Worm (Caenorhabditis elegans): ENCODE results near the gene ttll-4.

- TF ChIP-seq dao-5 (tag; optimal IDR thresholded peaks at IDR 0.05), result no peak
- no peak for TF ChIP-seq him-1 (tag; optimal IDR thresholded peaks at IDR 0.05)
Measured at ce11 chrIII:10136778-10137177, 12.8 kb downstream of the ttll-4 start, which contains the start of gene ZK1128.7.
